Fruit fly (Drosophila melanogaster) whole organism, embryonic: Measurements from ENCODE around the gene CG34031.

Experiments
- ATbp ChIP-seq: fragments of 200-800 bp; sonication (Bioruptor generic); optimal IDR thresholded peaks from 2 replicates; lab custom pipeline; 2017; ENCODE audit warnings: missing biosample characterization, mild to moderate bottlenecking, missing genetic modification characterization, missing genetic modification reagents
- Bdp1 ChIP-seq: fragments of 200-800 bp; sonication (Bioruptor generic); optimal IDR thresholded peaks from 3 replicates; lab custom pipeline; 2016; ENCODE audit warnings: missing biosample characterization, missing genetic modification characterization
- CG11398 ChIP-seq: fragments of 200-800 bp; sonication (Bioruptor generic); optimal IDR thresholded peaks from 2 replicates; lab custom pipeline; 2016; ENCODE audit warnings: missing biosample characterization, missing genetic modification characterization
- CG11723 ChIP-seq: fragments of 200-800 bp; sonication (Bioruptor generic); optimal IDR thresholded peaks from 2 replicates; lab custom pipeline; 2017; ENCODE audit warnings: missing biosample characterization, mild to moderate bottlenecking, missing genetic modification characterization
- CG12659 ChIP-seq: fragments of 200-800 bp; sonication (Bioruptor generic); optimal IDR thresholded peaks from 3 replicates; lab custom pipeline; 2017; ENCODE audit warnings: mild to moderate bottlenecking, missing biosample characterization, missing genetic modification reagents, missing genetic modification characterization
- CG12769 ChIP-seq: fragments of 200-800 bp; sonication (Bioruptor generic); optimal IDR thresholded peaks from 2 replicates; lab custom pipeline; 2019; ENCODE audit warnings: missing biosample characterization, mild to moderate bottlenecking, missing genetic modification characterization, moderate library complexity
- CG17612 ChIP-seq: fragments of 200-800 bp; sonication (Bioruptor generic); IDR thresholded peaks from 2 replicates; pipeline ENCODE4 v1.3.6; 2022; ENCODE audit warnings: missing biosample characterization, missing genetic modification characterization
- CG17912 ChIP-seq: fragments of 200-800 bp; sonication (Bioruptor generic); optimal IDR thresholded peaks from 2 replicates; lab custom pipeline; 2018; ENCODE audit warnings: missing biosample characterization, mild to moderate bottlenecking, missing genetic modification characterization
- CG18476 ChIP-seq: fragments of 200-800 bp; sonication (Bioruptor generic); optimal IDR thresholded peaks from 2 replicates; lab custom pipeline; 2016; ENCODE audit warnings: missing biosample characterization, mild to moderate bottlenecking, missing genetic modification characterization
- CG18764 ChIP-seq: fragments of 200-800 bp; sonication (Bioruptor generic); optimal IDR thresholded peaks from 3 replicates; lab custom pipeline; 2016; ENCODE audit warnings: missing biosample characterization, missing genetic modification characterization
- CG2875 ChIP-seq: fragments of 200-800 bp; sonication (Bioruptor generic); optimal IDR thresholded peaks from 2 replicates; lab custom pipeline; 2017; ENCODE audit warnings: missing biosample characterization, mild to moderate bottlenecking, missing genetic modification characterization, missing genetic modification reagents
- CG3995 ChIP-seq: fragments of 200-800 bp; sonication (Bioruptor generic); optimal IDR thresholded peaks from 3 replicates; lab custom pipeline; 2016; ENCODE audit warnings: missing biosample characterization, missing genetic modification characterization
- CG4424 ChIP-seq: fragments of 200-800 bp; sonication (Bioruptor generic); optimal IDR thresholded peaks from 3 replicates; lab custom pipeline; 2016; ENCODE audit warnings: missing biosample characterization, missing genetic modification characterization
- CG4617 ChIP-seq: fragments of 200-800 bp; sonication (Bioruptor generic); optimal IDR thresholded peaks from 3 replicates; lab custom pipeline; 2016; ENCODE audit warnings: missing biosample characterization, missing genetic modification characterization, borderline replicate concordance
- CG7357 ChIP-seq: fragments of 200-800 bp; sonication (Bioruptor generic); IDR thresholded peaks from 3 replicates; pipeline ENCODE4 v1.3.6; 2022; ENCODE audit warnings: missing biosample characterization, missing genetic modification characterization
- CG7786 ChIP-seq: fragments of 200-800 bp; sonication (Bioruptor generic); optimal IDR thresholded peaks from 2 replicates; lab custom pipeline; 2016; ENCODE audit warnings: missing biosample characterization, missing genetic modification characterization
- CG8089 ChIP-seq: fragments of 200-800 bp; sonication (Bioruptor generic); optimal IDR thresholded peaks from 3 replicates; lab custom pipeline; 2016; ENCODE audit warnings: missing biosample characterization, missing genetic modification characterization
- CG9609 ChIP-seq: fragments of 200-800 bp; sonication (Bioruptor generic); optimal IDR thresholded peaks from 3 replicates; lab custom pipeline; 2016; ENCODE audit warnings: missing biosample characterization, missing genetic modification characterization
- Camta ChIP-seq: fragments of 200-800 bp; sonication (Bioruptor generic); optimal IDR thresholded peaks from 2 replicates; lab custom pipeline; 2016; ENCODE audit warnings: missing biosample characterization, missing genetic modification characterization
- D19A ChIP-seq: fragments of 200-800 bp; optimal IDR thresholded peaks from 3 replicates; lab custom pipeline; 2019; ENCODE audit warnings: missing biosample characterization, mild to moderate bottlenecking, missing genetic modification characterization, moderate library complexity
- Dip3 ChIP-seq: fragments of 200-800 bp; sonication (Bioruptor generic); optimal IDR thresholded peaks from 3 replicates; lab custom pipeline; 2016; ENCODE audit warnings: missing biosample characterization, missing genetic modification characterization
- E2f1 ChIP-seq: fragments of 200-800 bp; sonication (Bioruptor generic); IDR thresholded peaks from 2 replicates; pipeline ENCODE4 v1.3.6; 2022; ENCODE audit warnings: missing biosample characterization, missing genetic modification characterization
- E2f2 ChIP-seq: fragments of 200-800 bp; sonication (Bioruptor generic); IDR thresholded peaks from 2 replicates; pipeline ENCODE4 v1.3.6; 2022; ENCODE audit warnings: missing biosample characterization, missing genetic modification characterization
- Ets97D ChIP-seq: fragments of 200-800 bp; sonication (Bioruptor generic); optimal IDR thresholded peaks from 3 replicates; lab custom pipeline; 2016; ENCODE audit warnings: missing biosample characterization, missing genetic modification characterization
- Lhr ChIP-seq: fragments of 200-800 bp; sonication (Bioruptor generic); optimal IDR thresholded peaks from 3 replicates; lab custom pipeline; 2017; ENCODE audit warnings: mild to moderate bottlenecking, missing biosample characterization, missing genetic modification reagents, missing genetic modification characterization
- MESR4 ChIP-seq: fragments of 200-800 bp; sonication (Bioruptor generic); optimal IDR thresholded peaks from 2 replicates; lab custom pipeline; 2018; ENCODE audit warnings: missing biosample characterization, mild to moderate bottlenecking, missing genetic modification characterization, moderate library complexity
- NC2β ChIP-seq: fragments of 200-800 bp; sonication (Bioruptor generic); optimal IDR thresholded peaks from 2 replicates; lab custom pipeline; 2016; ENCODE audit warnings: missing biosample characterization, missing genetic modification characterization
- Oli ChIP-seq: fragments of 200-800 bp; sonication (Bioruptor generic); optimal IDR thresholded peaks from 2 replicates; lab custom pipeline; 2018; ENCODE audit warnings: missing biosample characterization, mild to moderate bottlenecking, missing genetic modification characterization, moderate library complexity
- Opbp ChIP-seq: fragments of 200-800 bp; sonication (Bioruptor generic); IDR thresholded peaks from 3 replicates; pipeline ENCODE4 v1.3.6; 2022; ENCODE audit warnings: missing biosample characterization, missing genetic modification characterization; ENCODE audit not compliant: partially characterized antibody
- Optix ChIP-seq: fragments of 200-800 bp; sonication (Bioruptor generic); IDR thresholded peaks from 3 replicates; pipeline ENCODE4 v1.3.6; 2022; ENCODE audit warnings: missing biosample characterization, missing genetic modification characterization
- Ravus ChIP-seq: fragments of 200-800 bp; sonication (Bioruptor generic); IDR thresholded peaks from 2 replicates; pipeline ENCODE4 v1.3.6; 2022; ENCODE audit warnings: missing biosample characterization, missing genetic modification characterization
- Sox100B ChIP-seq: fragments of 200-800 bp; sonication (Bioruptor generic); optimal IDR thresholded peaks from 3 replicates; lab custom pipeline; 2018; ENCODE audit warnings: missing biosample characterization, mild to moderate bottlenecking, missing genetic modification characterization
- Sry-δ ChIP-seq: fragments of 200-800 bp; sonication (Bioruptor generic); optimal IDR thresholded peaks from 2 replicates; lab custom pipeline; 2016; ENCODE audit warnings: missing biosample characterization, missing genetic modification characterization
- Xrp1 ChIP-seq: fragments of 200-800 bp; sonication (Bioruptor generic); IDR thresholded peaks from 2 replicates; pipeline ENCODE4 v1.3.6; 2022; ENCODE audit warnings: missing biosample characterization, missing genetic modification characterization
- aop ChIP-seq: fragments of 200-800 bp; sonication (Bioruptor generic); IDR thresholded peaks from 2 replicates; pipeline ENCODE4 v1.3.6; 2022; ENCODE audit warnings: missing biosample characterization, missing genetic modification characterization
- chm ChIP-seq: fragments of 200-800 bp; sonication (Bioruptor generic); IDR thresholded peaks from 2 replicates; pipeline ENCODE4 v1.3.6; 2022; ENCODE audit warnings: missing biosample characterization, missing genetic modification characterization
- danr ChIP-seq: fragments of 200-800 bp; sonication (Bioruptor generic); IDR thresholded peaks from 2 replicates; pipeline ENCODE4 v1.3.6; 2022; ENCODE audit warnings: missing biosample characterization, missing genetic modification characterization
- disco-r ChIP-seq: fragments of 200-800 bp; sonication (Bioruptor generic); optimal IDR thresholded peaks from 2 replicates; lab custom pipeline; 2016; ENCODE audit warnings: missing biosample characterization, missing genetic modification characterization
- fu2 ChIP-seq: fragments of 200-800 bp; sonication (Bioruptor generic); optimal IDR thresholded peaks from 2 replicates; lab custom pipeline; 2016; ENCODE audit warnings: missing biosample characterization, missing genetic modification characterization
- grau ChIP-seq: fragments of 200-800 bp; optimal IDR thresholded peaks from 3 replicates; lab custom pipeline; 2019; ENCODE audit warnings: missing biosample characterization, mild to moderate bottlenecking, missing genetic modification characterization, moderate library complexity
- h ChIP-seq: fragments of >200 bp; optimal IDR thresholded peaks from 2 replicates; lab custom pipeline; 2017
- knrl ChIP-seq: fragments of 200-800 bp; sonication (Bioruptor generic); IDR thresholded peaks from 3 replicates; pipeline ENCODE4 v1.3.6; 2022; ENCODE audit warnings: missing biosample characterization, missing genetic modification characterization; ENCODE audit not compliant: partially characterized antibody
- maf-S ChIP-seq: fragments of 200-800 bp; sonication (Bioruptor generic); optimal IDR thresholded peaks from 2 replicates; lab custom pipeline; 2016; ENCODE audit warnings: missing biosample characterization, missing genetic modification characterization
- pb ChIP-seq: fragments of 200-800 bp; sonication (Bioruptor generic); optimal IDR thresholded peaks from 3 replicates; lab custom pipeline; 2016; ENCODE audit warnings: missing biosample characterization, missing genetic modification characterization
- prd ChIP-seq, 3 experiments: fragments of >200 bp in 2 of 3; fragments of 200-800 bp in 1 of 3; sonication (Bioruptor generic) in 1 of 3; optimal IDR thresholded peaks in 2 of 3; IDR thresholded peaks in 1 of 3; 2 replicates in 2 of 3; 3 replicates in 1 of 3; pipeline versions ENCODE4 v1.3.6 to Lab custom; 2017 to 2022; ENCODE audit warnings: missing biosample characterization in 1 of 3, missing genetic modification characterization in 1 of 3
- scrt ChIP-seq: fragments of 200-800 bp; sonication (Bioruptor generic); optimal IDR thresholded peaks from 2 replicates; lab custom pipeline; 2018; ENCODE audit warnings: missing biosample characterization, mild to moderate bottlenecking, missing genetic modification characterization, moderate library complexity
- slbo ChIP-seq: fragments of 200-800 bp; sonication (Bioruptor generic); IDR thresholded peaks from 2 replicates; pipeline ENCODE4 v1.3.6; 2022; ENCODE audit warnings: missing biosample characterization, missing genetic modification characterization
- slou ChIP-seq: fragments of 200-800 bp; sonication (Bioruptor generic); optimal IDR thresholded peaks from 3 replicates; lab custom pipeline; 2016; ENCODE audit warnings: missing biosample characterization, missing genetic modification characterization
- ssp ChIP-seq: fragments of 200-800 bp; sonication (Bioruptor generic); IDR thresholded peaks from 2 replicates; pipeline ENCODE4 v1.3.6; 2022; ENCODE audit warnings: missing biosample characterization, missing genetic modification characterization
- trem ChIP-seq: fragments of 200-800 bp; optimal IDR thresholded peaks from 3 replicates; lab custom pipeline; 2019; ENCODE audit warnings: missing biosample characterization, mild to moderate bottlenecking, missing genetic modification characterization, moderate library complexity
- zen ChIP-seq: fragments of 200-800 bp; sonication (Bioruptor generic); optimal IDR thresholded peaks from 3 replicates; lab custom pipeline; 2018; ENCODE audit warnings: missing biosample characterization, mild to moderate bottlenecking, missing genetic modification characterization, moderate library complexity

The CG34031 gene

DNA sequence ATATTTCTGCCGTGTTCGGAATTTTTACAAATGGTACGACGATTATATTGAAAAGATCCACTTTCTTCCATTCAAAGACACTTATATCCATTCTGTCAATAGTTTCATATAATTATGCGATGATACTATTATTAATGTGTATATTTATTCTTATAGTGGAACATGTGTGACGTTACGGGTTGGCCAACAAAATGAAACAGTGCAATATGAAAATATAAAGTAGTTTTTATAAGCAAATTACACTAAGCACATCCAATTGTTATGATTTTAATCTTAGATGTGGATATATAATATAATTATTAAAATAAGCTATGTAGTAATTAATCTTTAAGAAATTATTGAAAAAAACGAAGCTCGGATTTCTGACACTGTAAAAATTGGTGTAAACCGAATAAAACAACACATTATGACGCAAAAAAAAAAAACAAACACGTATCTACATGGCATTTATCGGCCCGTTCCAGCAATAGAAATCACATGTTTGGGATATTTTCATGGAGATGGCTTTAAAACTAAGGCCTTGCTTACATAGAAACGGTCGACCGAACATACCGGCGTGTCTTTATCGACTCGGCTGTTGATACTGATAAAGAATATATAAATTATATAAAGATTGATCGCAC lies 23.8 kb upstream of the CG34031 start, which contains the start of gene Vps11 (continued):
- TF ChIP-seq CG8089 (GFP tag; lab: Kevin White, UChicago), result no peak
- no peak for TF ChIP-seq prd (optimal IDR thresholded peaks at IDR 0.05; lab: Kevin White, UChicago)
- TF ChIP-seq prd (GFP tag; IDR thresholded peaks at IDR 0.05; lab: Robert Waterston, UW), result no peak
- TF ChIP-seq Ravus (GFP tag; lab: Robert Waterston, UW), result no peak
- no peak for TF ChIP-seq Ets97D (GFP tag; lab: Kevin White, UChicago)
- no peak for TF ChIP-seq danr (GFP tag; lab: Robert Waterston, UW)
- no peak for TF ChIP-seq ATbp (GFP tag; lab: Kevin White, UChicago)
- TF ChIP-seq Xrp1 (GFP tag; lab: Robert Waterston, UW), result no peak
- TF ChIP-seq NC2β (GFP tag; lab: Kevin White, UChicago), result no peak
- no peak for TF ChIP-seq maf-S
- no peak for TF ChIP-seq Sox100B
- TF ChIP-seq CG11398, result no peak
- no peak for TF ChIP-seq CG17612 (GFP tag; lab: Robert Waterston, UW)
- TF ChIP-seq CG18764 (GFP tag; lab: Kevin White, UChicago), result no peak
- TF ChIP-seq trem (tag; lab: Kevin White, UChicago), result peak; percentile 13
- TF ChIP-seq scrt (GFP tag; lab: Kevin White, UChicago), result no peak
- TF ChIP-seq CG4617 (GFP tag; lab: Kevin White, UChicago), result peak; percentile 75
- no peak for TF ChIP-seq slbo
- no peak for TF ChIP-seq pb (GFP tag; lab: Kevin White, UChicago)
- no peak for TF ChIP-seq Sry-δ
- TF ChIP-seq Dip3 (GFP tag; lab: Kevin White, UChicago), result no peak
- no peak for TF ChIP-seq zen
- no peak for TF ChIP-seq CG7786 (GFP tag; lab: Kevin White, UChicago)
- peak; percentile 27 for TF ChIP-seq Lhr
- peak; percentile 89 for TF ChIP-seq CG11723 (GFP tag; lab: Kevin White, UChicago)
- no peak for TF ChIP-seq aop
- no peak for TF ChIP-seq CG2875 (GFP tag; lab: Kevin White, UChicago)
- TF ChIP-seq E2f1 (GFP tag; lab: Robert Waterston, UW), result no peak
- no peak for TF ChIP-seq CG18476 (GFP tag; lab: Kevin White, UChicago)
- peak; percentile 49 for TF ChIP-seq MESR4 (GFP tag; lab: Kevin White, UChicago)
- no peak for TF ChIP-seq chm
- TF ChIP-seq slou (GFP tag; lab: Kevin White, UChicago), result no peak
- TF ChIP-seq disco-r (GFP tag; lab: Kevin White, UChicago), result no peak
- TF ChIP-seq CG17912 (GFP tag; lab: Kevin White, UChicago), result no peak
- no peak for TF ChIP-seq Opbp (GFP tag; lab: Robert Waterston, UW)
- TF ChIP-seq CG12769 (tag; lab: Kevin White, UChicago), result no peak
- peak; percentile 99 for TF ChIP-seq ssp (GFP tag; lab: Robert Waterston, UW)
- peak; percentile 94 for TF ChIP-seq CG7357 (GFP tag; lab: Robert Waterston, UW)
- no peak for TF ChIP-seq Camta (GFP tag; lab: Kevin White, UChicago)
- TF ChIP-seq grau (tag; lab: Kevin White, UChicago), result no peak
- no peak for TF ChIP-seq CG4424 (GFP tag; lab: Kevin White, UChicago)
- no peak for TF ChIP-seq CG9609 (GFP tag; lab: Kevin White, UChicago)
- TF ChIP-seq Optix, result no peak
- no peak for TF ChIP-seq Oli (tag; lab: Kevin White, UChicago)
- TF ChIP-seq CG3995, result no peak
- TF ChIP-seq h (lab: Kevin White, UChicago), result no peak
- TF ChIP-seq E2f2 (GFP tag; lab: Robert Waterston, UW), result no peak
- peak; percentile 28; the same call in 1 of the 3 replicates for TF ChIP-seq knrl (GFP tag; lab: Robert Waterston, UW)
- no peak for TF ChIP-seq Bdp1 (GFP tag; lab: Kevin White, UChicago)
- no peak for TF ChIP-seq D19A (tag; lab: Kevin White, UChicago)
- TF ChIP-seq CG12659 (GFP tag; lab: Kevin White, UChicago), result no peak
- no peak for TF ChIP-seq fu2 (GFP tag; lab: Kevin White, UChicago)
